Worm (Caenorhabditis elegans): Measurements from ENCODE around the gene ttr-27.

DNA sequence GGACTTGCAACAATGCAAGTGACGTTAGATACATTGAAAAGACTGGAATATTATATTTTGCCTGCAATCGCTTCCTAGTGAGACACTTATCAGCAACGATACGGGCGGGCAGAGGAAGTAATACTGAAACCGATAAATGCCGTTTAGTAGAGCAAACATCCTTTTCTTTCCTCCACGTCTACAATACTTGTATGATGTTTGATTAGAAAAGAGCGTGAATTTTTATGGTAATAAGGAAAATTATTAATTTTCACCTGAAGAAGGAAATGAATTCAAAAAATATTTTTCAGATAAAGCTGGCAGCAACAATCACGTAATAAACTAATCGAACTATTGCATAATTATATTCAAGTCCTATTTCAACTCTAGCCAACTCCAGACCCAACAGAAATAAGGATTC lies 49.1 kb downstream of the ttr-27 start, which contains the start of gene C44H9.7:
- TF ChIP-seq nhr-11 (tag; optimal IDR thresholded peaks at IDR 0.05) (no peak), nhr-28 (tag; optimal IDR thresholded peaks at IDR 0.05) (no peak)

All from whole organism, L3 larva.